Worm (Caenorhabditis elegans): ENCODE data around the gene tag-276.

DNA sequence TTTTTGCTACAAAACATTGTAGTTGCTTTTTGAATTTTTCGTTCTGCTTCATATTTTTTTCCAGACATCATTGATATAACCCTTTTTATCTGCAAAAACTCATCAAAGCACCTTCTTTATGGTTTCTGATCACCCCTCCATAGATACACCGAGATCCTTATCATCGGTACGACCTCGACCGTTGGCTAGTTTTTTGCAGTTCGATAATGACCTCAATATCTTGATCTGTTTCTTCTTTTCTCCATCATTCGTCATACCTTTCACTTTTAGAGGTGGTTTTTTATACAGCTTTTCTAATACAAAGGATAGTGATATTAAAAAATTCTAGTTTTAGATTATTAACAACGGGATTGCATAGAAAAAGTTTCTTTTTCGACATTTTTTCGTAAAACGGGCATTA lies 9.5 kb downstream of the tag-276 start:
- TF ChIP-seq ccch-3 (GFP tag; optimal IDR thresholded peaks at IDR 0.05) = no peak
- no peak for TF ChIP-seq attf-3 (GFP tag; conservative IDR thresholded peaks at IDR 0.05)
- TF ChIP-seq nfya-1 (tag; optimal IDR thresholded peaks at IDR 0.05; ENCODE audit: borderline replicate concordance, insufficient read depth) = no peak
- no peak for TF ChIP-seq F22D6.2 (tag; optimal IDR thresholded peaks at IDR 0.05)
- no peak for TF ChIP-seq lir-1 (GFP tag; conservative IDR thresholded peaks at IDR 0.05)
- TF ChIP-seq ama-1 (optimal IDR thresholded peaks at IDR 0.05) = no peak
- no peak for TF ChIP-seq ama-1 (GFP tag; optimal IDR thresholded peaks at IDR 0.05)
- TF ChIP-seq let-526 (GFP tag; IDR thresholded peaks at IDR 0.05) = no peak
- no peak for TF ChIP-seq F37B4.10 (GFP tag; IDR thresholded peaks at IDR 0.05)
- TF ChIP-seq lin-40 (tag; optimal IDR thresholded peaks at IDR 0.05) = no peak
- TF ChIP-seq athp-1 (tag; optimal IDR thresholded peaks at IDR 0.05) = no peak
- no peak for TF ChIP-seq cebp-1 (GFP tag; IDR thresholded peaks at IDR 0.05)
- no peak for TF ChIP-seq cebp-1 (tag; optimal IDR thresholded peaks at IDR 0.05)

Data from whole organism, young adult.